Worm (Caenorhabditis elegans): ENCODE results near the gene enu-3.6.

Gene enu-3.6

DNA sequence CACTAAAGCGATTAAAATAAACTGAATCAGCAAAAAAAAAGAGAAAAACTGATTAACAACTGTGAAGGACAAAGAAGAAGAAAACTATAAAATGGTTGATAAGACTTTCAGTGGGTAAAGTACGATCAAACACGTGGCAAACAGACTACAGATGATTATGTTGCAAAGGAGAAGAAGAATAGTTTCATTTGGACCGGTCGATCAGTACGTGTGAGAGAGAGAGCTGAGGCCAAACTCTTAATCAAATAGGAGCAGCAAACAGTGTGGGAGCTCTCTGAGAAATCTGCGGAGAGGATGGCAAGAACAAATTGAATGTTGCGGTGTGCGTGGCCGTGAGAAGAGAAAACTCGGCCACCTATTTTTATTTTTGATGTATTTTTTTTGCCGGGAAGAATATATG is 31.2 kb upstream of the enu-3.6 start (continued):
- no peak for TF ChIP-seq efl-1 (GFP tag; optimal IDR thresholded peaks at IDR 0.05)
- TF ChIP-seq ceh-79 (tag; optimal IDR thresholded peaks at IDR 0.05), result no peak
- no peak for TF ChIP-seq hlh-26 (GFP tag; conservative IDR thresholded peaks at IDR 0.05)
- TF ChIP-seq pbrm-1 (GFP tag; IDR thresholded peaks at IDR 0.05), result 0 out of 2 replicates have a peak, but pooled peaks have one; percentile 9
- no peak for TF ChIP-seq ztf-25 (GFP tag; IDR thresholded peaks at IDR 0.05)
- TF ChIP-seq mcd-1 (GFP tag; IDR thresholded peaks at IDR 0.05), result 0 out of 2 replicates have a peak, but pooled peaks have one; percentile 20

DNA sequence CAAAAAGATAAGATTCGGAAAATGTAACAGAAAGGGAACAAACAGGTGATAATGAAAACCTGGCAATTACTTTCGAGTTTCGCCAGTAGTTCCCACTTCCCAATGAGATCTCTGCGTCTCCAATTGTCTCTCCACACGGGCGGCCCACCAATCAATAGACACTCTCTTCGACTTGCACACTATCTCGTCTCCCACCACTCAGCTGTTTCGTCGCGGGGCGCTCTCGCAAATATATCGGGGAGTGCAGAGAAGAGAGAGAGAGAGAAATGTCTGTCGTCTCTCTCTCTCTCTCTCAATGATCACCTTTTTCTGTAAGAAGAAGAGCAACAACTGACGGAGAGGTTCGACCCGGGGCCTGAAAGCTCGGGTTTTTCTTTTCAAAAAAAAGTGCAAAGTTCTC is 30.1 kb upstream of the enu-3.6 start:
- no peak for TF ChIP-seq mel-28 (tag; optimal IDR thresholded peaks at IDR 0.05; ENCODE audit: borderline replicate concordance)
- no peak for TF ChIP-seq tbx-9 (tag; optimal IDR thresholded peaks at IDR 0.05; ENCODE audit: borderline replicate concordance)
- TF ChIP-seq atf-7 (tag; optimal IDR thresholded peaks at IDR 0.05), result peak; percentile 80
- TF ChIP-seq B0035.1 (tag; optimal IDR thresholded peaks at IDR 0.05), result no peak
- TF ChIP-seq chd-7 (tag; optimal IDR thresholded peaks at IDR 0.05), result peak; percentile 83
- TF ChIP-seq lin-35 (GFP tag; optimal IDR thresholded peaks at IDR 0.05), result peak in 1 of 3 experiments; percentile 63
- no peak for TF ChIP-seq F23B12.7 (tag; optimal IDR thresholded peaks at IDR 0.05; ENCODE audit: insufficient read depth)
- TF ChIP-seq K11D2.4 (GFP tag; IDR thresholded peaks at IDR 0.05), result peak; percentile 71; the same call in 1 of the 2 replicates
- peak; percentile 19 to 58 for TF ChIP-seq let-607 (tag; optimal IDR thresholded peaks at IDR 0.05)
- 0 out of 2 replicates have a peak, but pooled peaks have one; percentile 12 for TF ChIP-seq egrh-3 (GFP tag; IDR thresholded peaks at IDR 0.05)
- TF ChIP-seq pha-4 (tag; optimal IDR thresholded peaks at IDR 0.05), result no peak
- TF ChIP-seq ztf-3 (GFP tag; optimal IDR thresholded peaks at IDR 0.05), result no peak
- TF ChIP-seq Y95B8A.8 (GFP tag; IDR thresholded peaks at IDR 0.05), result 0 out of 2 replicates have a peak, but pooled peaks have one; percentile 25
- no peak for TF ChIP-seq hlh-26 (GFP tag; conservative IDR thresholded peaks at IDR 0.05)
- TF ChIP-seq lin-40 (tag; optimal IDR thresholded peaks at IDR 0.05), result peak; percentile 79
- TF ChIP-seq lin-54 (GFP tag; optimal IDR thresholded peaks at IDR 0.05), result peak; percentile 62
- peak; percentile 81 for TF ChIP-seq B0336.3 (GFP tag; IDR thresholded peaks at IDR 0.05)
- TF ChIP-seq ztf-22 (GFP tag; optimal IDR thresholded peaks at IDR 0.05), result peak; percentile 54
- TF ChIP-seq ztf-28 (GFP tag; IDR thresholded peaks at IDR 0.05), result no peak
- peak; percentile 48; the same call in 1 of the 2 replicates for TF ChIP-seq madf-6 (GFP tag; IDR thresholded peaks at IDR 0.05)
- peak; percentile 18 for TF ChIP-seq F52B5.7 (tag; optimal IDR thresholded peaks at IDR 0.05)
- no peak for TF ChIP-seq sptf-2 (GFP tag; optimal IDR thresholded peaks at IDR 0.05)
- TF ChIP-seq K12H6.12 (tag; optimal IDR thresholded peaks at IDR 0.05), result peak; percentile 72
- TF ChIP-seq ztf-26 (tag; optimal IDR thresholded peaks at IDR 0.05), result peak; percentile 59
- TF ChIP-seq egl-18 (GFP tag; IDR thresholded peaks at IDR 0.05), result no peak
- TF ChIP-seq efl-1 (GFP tag; optimal IDR thresholded peaks at IDR 0.05), result peak; percentile 17
- TF ChIP-seq athp-1 (tag; optimal IDR thresholded peaks at IDR 0.05), result peak; percentile 46
- TF ChIP-seq akir-1 (GFP tag; optimal IDR thresholded peaks at IDR 0.05), result no peak
- TF ChIP-seq sdz-38 (tag; optimal IDR thresholded peaks at IDR 0.05), result no peak
- TF ChIP-seq Y67H2A.10 (GFP tag; conservative IDR thresholded peaks at IDR 0.05), result peak; percentile 61; the same call in 1 of the 2 replicates
- 0 out of 2 replicates have a peak, but pooled peaks have one; percentile 7 for TF ChIP-seq hsf-1 (GFP tag; IDR thresholded peaks at IDR 0.05)
- TF ChIP-seq rpc-1 (optimal IDR thresholded peaks at IDR 0.05), result no peak
- no peak for TF ChIP-seq rpc-1 (tag; optimal IDR thresholded peaks at IDR 0.05)
- TF ChIP-seq B0019.2 (GFP tag; conservative IDR thresholded peaks at IDR 0.05), result no peak
- TF ChIP-seq T07F8.4 (tag; optimal IDR thresholded peaks at IDR 0.05), result no peak
- no peak for TF ChIP-seq bed-1 (GFP tag; IDR thresholded peaks at IDR 0.05)
- peak; percentile 79 for TF ChIP-seq pbrm-1 (GFP tag; IDR thresholded peaks at IDR 0.05)
- TF ChIP-seq dox-1 (GFP tag; IDR thresholded peaks at IDR 0.05), result peak; percentile 88
- TF ChIP-seq die-1 (tag; optimal IDR thresholded peaks at IDR 0.05), result no peak
- TF ChIP-seq zfh-2 (GFP tag; conservative IDR thresholded peaks at IDR 0.05), result peak; percentile 95
- TF ChIP-seq dpl-1 (GFP tag; optimal IDR thresholded peaks at IDR 0.05), result no peak
- TF ChIP-seq madf-3 (GFP tag; IDR thresholded peaks at IDR 0.05), result no peak
- no peak for TF ChIP-seq dpff-1 (tag; optimal IDR thresholded peaks at IDR 0.05)
- peak; percentile 83 for TF ChIP-seq somi-1 (GFP tag; optimal IDR thresholded peaks at IDR 0.05)
